Worm (Caenorhabditis elegans) whole organism, L2 larva: ENCODE data around the gene Y75B12B.10.

Experiments used
- ZK546.5 ChIP-seq: sonication (generic microtip); optimal IDR thresholded peaks from 2 replicates; lab custom pipeline; 2017; ENCODE audit warnings: missing biosample characterization, missing genetic modification characterization
- ama-1 ChIP-seq: fragments of 150-350 bp; optimal IDR thresholded peaks from 2 replicates; lab custom pipeline; 2018; ENCODE audit warnings: inconsistent platforms
- dmd-4 ChIP-seq: sonication (generic microtip); optimal IDR thresholded peaks from 2 replicates; lab custom pipeline; 2017; ENCODE audit warnings: missing biosample characterization, missing genetic modification characterization
- snpc-4 ChIP-seq: fragments of 150-350 bp; optimal IDR thresholded peaks from 2 replicates; lab custom pipeline; 2014; ENCODE audit warnings: missing biosample characterization, missing genetic modification characterization
- ztf-11 ChIP-seq: sonication (generic microtip); optimal IDR thresholded peaks from 2 replicates; lab custom pipeline; 2017; ENCODE audit warnings: missing biosample characterization, missing genetic modification characterization

DNA sequence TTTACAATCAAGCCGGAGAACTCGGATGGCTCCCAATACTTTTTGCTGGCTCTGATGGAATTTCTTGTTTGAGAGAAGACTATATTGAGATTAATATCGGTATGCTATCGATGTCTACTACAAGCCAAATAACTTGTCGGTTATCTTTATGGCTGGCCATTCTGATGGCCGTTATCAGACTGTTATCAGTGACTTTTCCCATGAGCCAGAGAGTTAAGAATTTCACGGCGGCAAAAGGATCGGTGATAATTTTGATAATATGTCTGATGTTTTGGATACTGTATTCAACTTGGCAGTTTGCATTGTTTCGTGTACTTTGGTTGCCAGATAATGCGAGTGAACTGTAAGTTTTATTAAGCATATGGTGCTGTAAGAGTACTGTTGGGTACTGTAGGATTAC lies 26.3 kb downstream of the Y75B12B.10 start:
- TF ChIP-seq ztf-11 (tag; lab: Kevin White, UChicago) (no peak), snpc-4 (tag; lab: Kevin White, UChicago) (no peak), ZK546.5 (tag; lab: Kevin White, UChicago) (no peak), dmd-4 (tag; lab: Kevin White, UChicago) (no peak), ama-1 (lab: Kevin White, UChicago) (no peak)
